Worm (Caenorhabditis elegans): ENCODE measurements around the gene ugt-18.

Gene ugt-18

DNA sequence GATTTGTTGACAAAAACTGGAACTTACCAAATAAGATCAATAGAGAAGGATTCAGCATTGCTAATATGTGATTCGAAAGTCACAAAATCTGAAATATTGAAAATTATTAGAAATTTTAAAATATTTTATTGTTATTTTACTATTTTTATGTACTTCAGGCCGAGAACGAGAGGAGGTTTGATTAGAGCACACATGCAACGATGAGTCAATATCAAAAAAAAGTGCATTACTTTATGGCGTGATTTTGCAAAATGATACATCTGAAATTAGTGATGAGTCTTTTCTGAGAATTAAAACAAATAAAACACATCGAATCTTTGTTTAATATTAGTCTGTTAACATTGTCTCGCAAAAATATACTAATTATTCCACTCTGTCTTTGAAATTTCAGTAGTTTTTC, 24.7 kb downstream of the ugt-18 start:
- no peak for TF ChIP-seq snpc-4 (tag; optimal IDR thresholded peaks at IDR 0.05)
- no peak for TF ChIP-seq lin-32 (GFP tag; optimal IDR thresholded peaks at IDR 0.05)
- no peak for TF ChIP-seq zip-8 (tag; optimal IDR thresholded peaks at IDR 0.05)
- no peak for TF ChIP-seq bed-3 (GFP tag; optimal IDR thresholded peaks at IDR 0.05)
- no peak for TF ChIP-seq ceh-83 (GFP tag; optimal IDR thresholded peaks at IDR 0.05)
- TF ChIP-seq mab-5 (tag; optimal IDR thresholded peaks at IDR 0.05), result no peak
- no peak for TF ChIP-seq unc-62 (GFP tag; optimal IDR thresholded peaks at IDR 0.05)
- no peak for TF ChIP-seq lsy-2 (tag; optimal IDR thresholded peaks at IDR 0.05)
- TF ChIP-seq lin-13 (tag; optimal IDR thresholded peaks at IDR 0.05), result no peak
- TF ChIP-seq sem-2 (GFP tag; optimal IDR thresholded peaks at IDR 0.05), result no peak
- TF ChIP-seq drap-1 (GFP tag; optimal IDR thresholded peaks at IDR 0.05), result no peak
- TF ChIP-seq elt-1 (tag; optimal IDR thresholded peaks at IDR 0.05; ENCODE audit: borderline replicate concordance, insufficient read depth), result no peak
- no peak for TF ChIP-seq ham-2 (GFP tag; optimal IDR thresholded peaks at IDR 0.05)
- no peak for TF ChIP-seq tbx-8 (GFP tag; optimal IDR thresholded peaks at IDR 0.05)
- no peak for TF ChIP-seq mep-1 (tag; optimal IDR thresholded peaks at IDR 0.05)
- TF ChIP-seq ceh-43 (GFP tag; optimal IDR thresholded peaks at IDR 0.05), result no peak
- TF ChIP-seq M03D4.4 (tag; optimal IDR thresholded peaks at IDR 0.05), result no peak

DNA sequence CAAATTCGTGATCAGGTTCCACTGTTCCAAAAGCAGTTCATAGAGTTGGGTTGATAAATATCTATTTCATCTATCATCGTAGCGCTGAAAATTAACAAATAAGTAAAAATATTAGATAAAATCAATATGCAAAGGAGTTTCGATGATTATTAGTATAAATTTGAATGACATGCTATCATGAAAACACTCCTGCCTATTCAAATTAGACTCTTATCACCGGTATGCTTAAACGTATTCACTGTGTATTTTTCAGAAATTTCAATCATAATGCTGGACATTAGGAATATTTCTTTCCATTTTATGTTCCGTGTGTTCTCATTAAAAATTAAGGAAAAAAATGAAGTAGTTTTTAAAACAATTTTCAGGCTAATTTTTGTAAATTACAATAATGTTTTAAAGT, 25.2 kb downstream of the ugt-18 start, which contains the start of gene C44H9.6:
Gene C44H9.6, minus strand, starts transcription at position 101 of the 400 bp plus-strand sequence.
- TF ChIP-seq ceh-39 (tag; optimal IDR thresholded peaks at IDR 0.05) (no peak), mep-1 (tag; optimal IDR thresholded peaks at IDR 0.05) (no peak), ham-2 (GFP tag; optimal IDR thresholded peaks at IDR 0.05) (no peak), lin-13 (tag; optimal IDR thresholded peaks at IDR 0.05) (no peak), ces-1 (GFP tag; optimal IDR thresholded peaks at IDR 0.05) (no peak), nhr-237 (tag; optimal IDR thresholded peaks at IDR 0.05) (no peak)

DNA sequence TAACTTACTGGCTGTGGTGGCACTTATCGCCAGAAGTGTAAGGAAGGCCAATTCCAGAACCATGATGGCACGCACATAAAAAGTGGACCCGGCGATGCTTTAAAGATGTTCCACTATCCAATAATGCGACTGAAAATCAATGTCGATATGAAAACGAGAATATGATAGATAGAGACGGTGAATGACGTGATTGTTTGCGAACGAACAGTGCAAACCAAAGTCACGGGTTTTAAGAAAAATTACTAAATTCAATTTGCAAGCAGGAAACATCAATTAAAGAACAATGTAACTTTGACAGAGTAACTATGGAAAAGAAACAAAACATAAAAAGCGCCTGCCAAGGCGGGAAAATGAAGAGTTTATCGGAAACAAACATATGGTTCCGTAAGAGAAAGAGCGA, 29.7 kb downstream of the ugt-18 start, which contains the start of gene C44H9.5:
Gene C44H9.5, minus strand, starts transcription at position 129 of the 400 bp plus-strand sequence.
- TF ChIP-seq mab-5 (tag; optimal IDR thresholded peaks at IDR 0.05) (no peak), flh-1 (GFP tag; optimal IDR thresholded peaks at IDR 0.05) (no peak), sem-2 (GFP tag; optimal IDR thresholded peaks at IDR 0.05) (no peak), lin-13 (tag; optimal IDR thresholded peaks at IDR 0.05) (no peak), ceh-39 (tag; optimal IDR thresholded peaks at IDR 0.05) (no peak), pha-4 (tag; optimal IDR thresholded peaks at IDR 0.05) (no peak), unc-39 (tag; optimal IDR thresholded peaks at IDR 0.05) (no peak), ztf-11 (tag; optimal IDR thresholded peaks at IDR 0.05) (no peak), lin-32 (GFP tag; optimal IDR thresholded peaks at IDR 0.05) (no peak), unc-62 (GFP tag; optimal IDR thresholded peaks at IDR 0.05) (no peak), ceh-83 (GFP tag; optimal IDR thresholded peaks at IDR 0.05) (no peak), unc-120 (tag; optimal IDR thresholded peaks at IDR 0.05; ENCODE audit: poor library complexity, severe bottlenecking) (no peak), M03D4.4 (tag; optimal IDR thresholded peaks at IDR 0.05) (no peak), elt-3 (tag; optimal IDR thresholded peaks at IDR 0.05) (no peak), mep-1 (tag; optimal IDR thresholded peaks at IDR 0.05) (no peak), sptf-1 (tag; optimal IDR thresholded peaks at IDR 0.05) (no peak), ceh-43 (GFP tag; optimal IDR thresholded peaks at IDR 0.05) (no peak), ham-2 (GFP tag; optimal IDR thresholded peaks at IDR 0.05) (no peak), bed-3 (GFP tag; optimal IDR thresholded peaks at IDR 0.05) (no peak), elt-1 (tag; optimal IDR thresholded peaks at IDR 0.05; ENCODE audit: borderline replicate concordance, insufficient read depth) (no peak)

DNA sequence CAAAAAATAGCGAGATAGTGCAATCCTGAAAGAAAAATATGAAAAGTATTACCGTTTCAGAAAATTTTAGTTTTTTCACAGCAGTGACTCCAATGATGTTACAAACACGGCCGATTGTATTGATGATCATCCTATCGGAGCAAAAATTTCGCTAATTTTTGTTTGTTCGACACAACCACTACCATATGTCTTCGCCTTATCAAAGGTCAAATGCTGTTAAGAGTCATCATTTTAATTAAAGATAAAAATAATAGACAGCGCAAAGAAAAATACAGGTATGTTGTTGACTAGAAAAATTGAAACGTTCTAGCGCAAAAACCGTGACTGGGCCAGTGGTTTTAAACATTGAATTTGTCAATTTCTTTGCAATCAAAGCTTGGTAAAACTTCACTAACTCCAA, 32.3 kb downstream of the ugt-18 start:
- no peak for TF ChIP-seq M03D4.4 (tag; optimal IDR thresholded peaks at IDR 0.05)
- TF ChIP-seq lin-32 (GFP tag; optimal IDR thresholded peaks at IDR 0.05), result no peak
- no peak for TF ChIP-seq nhr-76 (tag; optimal IDR thresholded peaks at IDR 0.05)
- no peak for TF ChIP-seq cnd-1 (tag; optimal IDR thresholded peaks at IDR 0.05)
- TF ChIP-seq lin-13 (tag; optimal IDR thresholded peaks at IDR 0.05), result no peak
- TF ChIP-seq sem-2 (GFP tag; optimal IDR thresholded peaks at IDR 0.05), result no peak
- no peak for TF ChIP-seq pha-4 (tag; optimal IDR thresholded peaks at IDR 0.05)
- TF ChIP-seq flh-1 (GFP tag; optimal IDR thresholded peaks at IDR 0.05), result no peak
- no peak for TF ChIP-seq lsy-2 (tag; optimal IDR thresholded peaks at IDR 0.05)

DNA sequence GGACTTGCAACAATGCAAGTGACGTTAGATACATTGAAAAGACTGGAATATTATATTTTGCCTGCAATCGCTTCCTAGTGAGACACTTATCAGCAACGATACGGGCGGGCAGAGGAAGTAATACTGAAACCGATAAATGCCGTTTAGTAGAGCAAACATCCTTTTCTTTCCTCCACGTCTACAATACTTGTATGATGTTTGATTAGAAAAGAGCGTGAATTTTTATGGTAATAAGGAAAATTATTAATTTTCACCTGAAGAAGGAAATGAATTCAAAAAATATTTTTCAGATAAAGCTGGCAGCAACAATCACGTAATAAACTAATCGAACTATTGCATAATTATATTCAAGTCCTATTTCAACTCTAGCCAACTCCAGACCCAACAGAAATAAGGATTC, 34.7 kb downstream of the ugt-18 start, which contains the start of gene C44H9.7:
Gene C44H9.7, minus strand, starts transcription at position 101 of the 400 bp plus-strand sequence.
- TF ChIP-seq sem-2 (GFP tag; optimal IDR thresholded peaks at IDR 0.05) (no peak), cnd-1 (tag; optimal IDR thresholded peaks at IDR 0.05) (no peak), nhr-2 (tag; optimal IDR thresholded peaks at IDR 0.05) (no peak), ceh-39 (tag; optimal IDR thresholded peaks at IDR 0.05) (no peak), sptf-1 (tag; optimal IDR thresholded peaks at IDR 0.05) (no peak), mab-5 (tag; optimal IDR thresholded peaks at IDR 0.05) (no peak), snpc-4 (tag; optimal IDR thresholded peaks at IDR 0.05) (no peak), nhr-76 (tag; optimal IDR thresholded peaks at IDR 0.05) (no peak), flh-1 (GFP tag; optimal IDR thresholded peaks at IDR 0.05) (no peak), lin-32 (GFP tag; optimal IDR thresholded peaks at IDR 0.05) (no peak), nhr-28 (tag; optimal IDR thresholded peaks at IDR 0.05) (no peak), M03D4.4 (tag; optimal IDR thresholded peaks at IDR 0.05) (no peak), zip-8 (tag; optimal IDR thresholded peaks at IDR 0.05) (no peak), elt-3 (tag; optimal IDR thresholded peaks at IDR 0.05) (no peak), lsy-2 (tag; optimal IDR thresholded peaks at IDR 0.05) (no peak), nhr-12 (tag; optimal IDR thresholded peaks at IDR 0.05) (no peak), mls-2 (tag; optimal IDR thresholded peaks at IDR 0.05) (no peak), ham-2 (GFP tag; optimal IDR thresholded peaks at IDR 0.05) (no peak)
